Worm (Caenorhabditis elegans): Measurements from ENCODE around the gene F52E1.3.

Gene F52E1.3

DNA sequence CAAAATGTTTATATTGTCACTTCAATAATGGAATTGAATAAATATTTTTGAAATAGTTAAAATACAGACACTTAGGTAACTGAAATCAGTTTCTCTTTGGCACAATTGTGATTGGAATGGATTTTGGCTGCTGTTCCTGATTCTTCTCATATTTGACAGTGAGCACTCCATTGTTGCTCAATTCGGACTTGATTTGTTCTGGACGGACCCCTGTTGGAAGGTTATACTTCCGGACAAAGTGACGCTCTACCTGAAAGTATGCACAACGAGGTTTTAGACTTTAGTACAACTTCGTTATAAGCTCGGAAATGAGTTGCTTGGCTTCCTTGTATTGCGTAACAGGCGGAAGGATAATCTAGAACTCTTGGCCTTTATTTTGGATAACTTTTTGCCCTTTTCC lies 9.8 kb upstream of the F52E1.3 start:
- 0 out of 2 replicates have a peak, but pooled peaks have one; percentile 23 for TF ChIP-seq cebp-2 (GFP tag; IDR thresholded peaks at IDR 0.05)
- peak; percentile 6; the same call in 1 of the 2 replicates for TF ChIP-seq ceh-40 (GFP tag; IDR thresholded peaks at IDR 0.05)
- no peak for TF ChIP-seq lin-54 (GFP tag; optimal IDR thresholded peaks at IDR 0.05)
- peak; percentile 57; the same call in 1 of the 2 replicates for TF ChIP-seq B0336.3 (GFP tag; IDR thresholded peaks at IDR 0.05)
- TF ChIP-seq dpff-1 (tag; optimal IDR thresholded peaks at IDR 0.05), result no peak
- TF ChIP-seq lin-40 (tag; optimal IDR thresholded peaks at IDR 0.05), result no peak
- TF ChIP-seq Y56A3A.18 (GFP tag; IDR thresholded peaks at IDR 0.05), result peak; percentile 30; the same call in 1 of the 2 replicates
- TF ChIP-seq bed-1 (GFP tag; IDR thresholded peaks at IDR 0.05), result 0 out of 2 replicates have a peak, but pooled peaks have one; percentile 6
- peak; percentile 68; the same call in 1 of the 2 replicates for TF ChIP-seq Y53G8AR.9 (GFP tag; conservative IDR thresholded peaks at IDR 0.05)
- TF ChIP-seq nhr-90 (tag; optimal IDR thresholded peaks at IDR 0.05), result peak; percentile 70

DNA sequence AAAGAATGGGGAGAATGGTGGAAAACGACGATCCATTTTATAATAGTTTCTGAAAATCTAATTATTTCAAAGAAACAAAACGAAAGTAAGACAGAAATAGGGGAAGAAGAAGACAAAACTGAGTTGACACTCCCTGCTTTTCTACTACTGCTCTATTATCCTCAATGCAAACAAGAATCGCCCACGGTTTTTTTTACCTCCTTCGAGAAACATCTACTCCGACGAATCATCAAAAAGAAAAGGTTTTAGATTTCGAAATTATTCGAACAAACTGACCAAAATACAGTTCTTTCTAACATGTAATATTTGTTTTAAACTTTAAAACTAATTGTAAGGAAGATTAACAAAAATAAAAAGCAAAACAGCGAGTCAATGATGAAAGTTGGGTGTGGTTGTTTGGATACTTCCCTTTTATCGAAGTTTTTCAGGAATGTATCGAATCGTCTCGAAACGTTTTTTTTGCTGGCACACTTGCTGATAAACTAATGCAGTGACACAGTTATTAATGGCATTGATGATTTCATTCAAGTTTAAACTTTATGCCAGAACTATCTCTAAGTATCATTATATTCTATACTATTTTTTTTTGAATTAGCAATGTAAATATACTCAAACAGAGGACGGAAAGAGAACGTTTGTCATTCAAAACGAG lies 8.6 kb upstream of the F52E1.3 start, which contains the start of gene hsp-17:
Gene hsp-17 (minus strand): TSS at position 51 of the 652 bp plus-strand sequence.
- TF ChIP-seq nhr-80 (tag; optimal IDR thresholded peaks at IDR 0.05) (peak; percentile 25), egl-44 (GFP tag; IDR thresholded peaks at IDR 0.05) (no peak)

DNA sequence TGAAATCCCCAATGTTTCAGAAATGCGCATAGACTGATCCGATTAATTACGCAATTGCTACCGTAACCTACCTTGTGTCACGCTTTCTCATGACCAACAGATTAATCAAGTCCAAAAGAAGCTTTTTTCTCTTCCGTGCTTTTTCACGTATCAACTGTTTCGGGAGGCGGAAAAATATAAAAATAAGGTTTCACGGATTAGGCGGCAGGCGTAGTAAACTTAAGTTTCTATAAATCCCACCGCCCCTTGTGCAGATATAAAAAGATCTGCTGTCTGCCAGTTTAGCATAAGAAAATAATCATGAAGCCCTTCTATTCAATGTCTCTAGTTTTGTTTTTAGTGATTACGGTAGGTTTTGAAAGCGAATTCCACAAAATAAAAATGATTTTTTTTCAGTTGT lies 7.5 kb upstream of the F52E1.3 start, which contains the start of gene gcy-7:
Gene gcy-7 (plus strand): TSS at position 301 of the 400 bp plus-strand sequence.
- no peak for TF ChIP-seq nhr-179 (tag; optimal IDR thresholded peaks at IDR 0.05)
- TF ChIP-seq zfh-2 (GFP tag; conservative IDR thresholded peaks at IDR 0.05), result no peak
- TF ChIP-seq nfyb-1 (GFP tag; IDR thresholded peaks at IDR 0.05), result no peak
- TF ChIP-seq let-607 (tag; optimal IDR thresholded peaks at IDR 0.05), result no peak
- TF ChIP-seq lin-35 (GFP tag; optimal IDR thresholded peaks at IDR 0.05), result no peak

DNA sequence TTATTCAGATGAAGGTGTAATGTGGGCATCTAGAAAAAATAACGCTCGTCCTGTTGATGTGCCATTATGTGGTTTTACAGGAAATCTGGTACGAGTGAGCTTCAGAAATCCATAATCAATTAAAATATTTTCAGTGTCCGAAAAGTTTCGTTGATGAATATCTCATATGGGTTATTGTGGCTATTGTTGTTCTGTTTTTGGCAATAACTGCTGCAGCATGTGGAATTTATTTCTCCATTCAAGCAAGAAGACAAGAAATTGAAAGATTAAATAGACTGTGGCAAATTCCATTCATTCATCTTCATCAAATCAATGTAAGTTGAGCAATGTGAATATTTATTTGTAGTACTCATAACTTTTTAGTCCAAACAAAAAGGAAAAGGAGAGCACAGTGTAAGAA lies 5.3 kb upstream of the F52E1.3 start:
- TF ChIP-seq egl-18 (GFP tag; IDR thresholded peaks at IDR 0.05), result no peak
- TF ChIP-seq ccch-3 (GFP tag; optimal IDR thresholded peaks at IDR 0.05), result no peak
- no peak for TF ChIP-seq die-1 (tag; optimal IDR thresholded peaks at IDR 0.05)
- no peak for TF ChIP-seq hlh-12 (tag; optimal IDR thresholded peaks at IDR 0.05)
- no peak for TF ChIP-seq F55B11.4 (tag; optimal IDR thresholded peaks at IDR 0.05; ENCODE audit: borderline replicate concordance, insufficient read depth)
- TF ChIP-seq F37B4.10 (GFP tag; IDR thresholded peaks at IDR 0.05), result no peak
- no peak for TF ChIP-seq him-1 (tag; optimal IDR thresholded peaks at IDR 0.05)
- TF ChIP-seq ets-4 (GFP tag; optimal IDR thresholded peaks at IDR 0.05), result no peak
- TF ChIP-seq F49E8.2 (tag; optimal IDR thresholded peaks at IDR 0.05; ENCODE audit: insufficient read depth), result no peak
- TF ChIP-seq snpc-3.4 (tag; optimal IDR thresholded peaks at IDR 0.05), result no peak
- no peak for TF ChIP-seq ztf-3 (GFP tag; optimal IDR thresholded peaks at IDR 0.05)
- no peak for TF ChIP-seq madf-8 (GFP tag; conservative IDR thresholded peaks at IDR 0.05)
- TF ChIP-seq lsl-1 (GFP tag; optimal IDR thresholded peaks at IDR 0.05), result no peak
- no peak for TF ChIP-seq lin-54 (GFP tag; optimal IDR thresholded peaks at IDR 0.05)
- no peak for TF ChIP-seq ztf-6 (GFP tag; IDR thresholded peaks at IDR 0.05)
- TF ChIP-seq let-607 (tag; optimal IDR thresholded peaks at IDR 0.05), result no peak

DNA sequence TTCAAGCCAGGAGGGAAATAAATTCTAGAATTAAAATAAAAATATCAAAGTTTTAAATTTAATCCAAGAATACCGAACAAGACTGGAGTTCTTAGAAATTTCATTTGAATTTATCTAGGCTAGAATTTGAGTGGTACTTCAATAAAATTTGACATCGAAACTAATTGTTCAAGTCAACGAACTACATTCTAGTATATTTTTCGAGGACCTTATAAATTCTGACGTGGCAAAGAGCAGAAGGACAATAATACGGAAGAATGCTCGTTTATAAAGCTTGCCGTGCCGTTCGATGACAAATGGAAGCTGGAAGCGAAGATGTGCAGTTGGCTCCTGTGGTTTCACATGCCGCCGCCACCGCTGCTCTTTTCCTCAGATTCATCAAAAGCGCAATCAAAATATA lies 6.2 kb downstream of the F52E1.3 start:
- TF ChIP-seq madf-3 (GFP tag; IDR thresholded peaks at IDR 0.05) (no peak), madf-6 (GFP tag; IDR thresholded peaks at IDR 0.05) (no peak), egrh-3 (GFP tag; IDR thresholded peaks at IDR 0.05) (no peak), Y95B8A.8 (GFP tag; IDR thresholded peaks at IDR 0.05) (no peak), C06A6.2 (GFP tag; conservative IDR thresholded peaks at IDR 0.05) (no peak), nhr-27 (tag; optimal IDR thresholded peaks at IDR 0.05) (no peak), K12H6.12 (tag; optimal IDR thresholded peaks at IDR 0.05) (no peak), zim-3 (tag; optimal IDR thresholded peaks at IDR 0.05) (no peak), hrde-1 (tag; optimal IDR thresholded peaks at IDR 0.05; ENCODE audit: borderline replicate concordance) (no peak), zfh-2 (GFP tag; conservative IDR thresholded peaks at IDR 0.05) (no peak), attf-6 (GFP tag; IDR thresholded peaks at IDR 0.05) (no peak), snpc-1.3 (tag; optimal IDR thresholded peaks at IDR 0.05; ENCODE audit: insufficient read depth) (no peak)
